Worm (Caenorhabditis elegans): Measurements from ENCODE around the gene tps-1.

- TF ChIP-seq madf-5 (GFP tag; IDR thresholded peaks at IDR 0.05) (no peak), lsy-2 (tag; optimal IDR thresholded peaks at IDR 0.05) (no peak)
These were observed 9.5 kb downstream of the tps-1 start, which contains the start of gene slc-17.1 for ce11 chrX:17464801-17465200.

Measured in whole organism, L4 larva.